Worm (Caenorhabditis elegans): ENCODE measurements around the gene swip-10.

The swip-10 gene

DNA sequence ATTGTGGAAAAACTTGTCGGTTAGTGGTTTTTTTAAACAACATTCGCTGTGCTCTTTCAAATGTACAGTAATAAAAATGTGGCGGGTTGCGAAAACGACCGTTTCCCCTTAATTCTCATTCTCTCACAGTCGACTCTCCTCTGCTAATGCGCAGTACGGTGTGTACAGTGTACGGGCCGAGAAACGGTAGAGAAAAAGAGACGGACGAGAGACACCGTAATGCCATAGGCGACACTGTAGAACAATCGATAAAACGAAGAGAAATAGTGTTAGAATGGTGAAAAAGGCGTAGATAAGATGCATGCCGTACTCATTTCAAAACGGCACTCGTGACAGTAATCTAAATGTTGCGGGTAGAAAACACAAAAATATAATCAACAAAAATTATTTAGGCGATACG lies 27.6 kb downstream of the swip-10 start:
- no peak for TF ChIP-seq lir-3 (tag; optimal IDR thresholded peaks at IDR 0.05)
- TF ChIP-seq ceh-32 (tag; optimal IDR thresholded peaks at IDR 0.05; ENCODE audit: poor library complexity), result no peak
- no peak for TF ChIP-seq spr-3 (GFP tag; optimal IDR thresholded peaks at IDR 0.05)
- TF ChIP-seq pha-4 (GFP tag; IDR thresholded peaks at IDR 0.05), result no peak
- TF ChIP-seq pha-4 (tag; optimal IDR thresholded peaks at IDR 0.05), result no peak
- no peak for TF ChIP-seq lin-39 (tag; optimal IDR thresholded peaks at IDR 0.05)
- no peak for TF ChIP-seq jun-1 (tag; optimal IDR thresholded peaks at IDR 0.05)
- peak; percentile 29 for TF ChIP-seq duxl-1 (tag; optimal IDR thresholded peaks at IDR 0.05; ENCODE audit: poor library complexity)
- no peak for TF ChIP-seq zip-11 (GFP tag; IDR thresholded peaks at IDR 0.05)
- TF ChIP-seq F26F4.8 (GFP tag; conservative IDR thresholded peaks at IDR 0.05), result no peak
- TF ChIP-seq sdz-12 (GFP tag; optimal IDR thresholded peaks at IDR 0.05), result no peak
- no peak for TF ChIP-seq fkh-10 (GFP tag; optimal IDR thresholded peaks at IDR 0.05)
- TF ChIP-seq unc-130 (GFP tag; optimal IDR thresholded peaks at IDR 0.05), result no peak
- no peak for TF ChIP-seq Y5F2A.4 (GFP tag; optimal IDR thresholded peaks at IDR 0.05)
- no peak for TF ChIP-seq F49E8.2 (tag; optimal IDR thresholded peaks at IDR 0.05; ENCODE audit: borderline replicate concordance)
- no peak for TF ChIP-seq egl-27 (tag; optimal IDR thresholded peaks at IDR 0.05)
- TF ChIP-seq R02D3.7 (tag; optimal IDR thresholded peaks at IDR 0.05), result no peak
- TF ChIP-seq ctbp-1 (GFP tag; IDR thresholded peaks at IDR 0.05), result no peak
- no peak for TF ChIP-seq lin-15B (tag; optimal IDR thresholded peaks at IDR 0.05)
- no peak for TF ChIP-seq daf-16 (GFP tag; optimal IDR thresholded peaks at IDR 0.05)
- peak; percentile 94 for TF ChIP-seq daf-16 (tag; optimal IDR thresholded peaks at IDR 0.05)
- TF ChIP-seq nhr-10 (tag; optimal IDR thresholded peaks at IDR 0.05), result no peak
- TF ChIP-seq daf-8 (GFP tag; IDR thresholded peaks at IDR 0.05), result no peak
- no peak for TF ChIP-seq spr-1 (tag; optimal IDR thresholded peaks at IDR 0.05)
- no peak for TF ChIP-seq ceh-28 (tag; optimal IDR thresholded peaks at IDR 0.05)
- TF ChIP-seq ces-1 (GFP tag; optimal IDR thresholded peaks at IDR 0.05), result no peak
- TF ChIP-seq pqm-1 (tag; optimal IDR thresholded peaks at IDR 0.05), result peak; percentile 60
- TF ChIP-seq Y75B8A.6 (GFP tag; IDR thresholded peaks at IDR 0.05), result no peak
- TF ChIP-seq hlh-11 (tag; optimal IDR thresholded peaks at IDR 0.05), result peak; percentile 68
- TF ChIP-seq php-3 (GFP tag; IDR thresholded peaks at IDR 0.05), result 0 out of 2 replicates have a peak, but pooled peaks have one; percentile 62
- TF ChIP-seq F37D6.2 (tag; optimal IDR thresholded peaks at IDR 0.05), result no peak
- TF ChIP-seq nhr-111 (GFP tag; optimal IDR thresholded peaks at IDR 0.05), result no peak
- no peak for TF ChIP-seq unc-39 (tag; optimal IDR thresholded peaks at IDR 0.05)
- 0 out of 2 replicates have a peak, but pooled peaks have one; percentile 32 for TF ChIP-seq tra-1 (GFP tag; IDR thresholded peaks at IDR 0.05)
- no peak for TF ChIP-seq ceh-44 (GFP tag; IDR thresholded peaks at IDR 0.05)
- no peak for TF ChIP-seq rbr-2 (tag; optimal IDR thresholded peaks at IDR 0.05)
- TF ChIP-seq nhr-76 (tag; optimal IDR thresholded peaks at IDR 0.05), result no peak
- no peak for TF ChIP-seq lin-38 (GFP tag; IDR thresholded peaks at IDR 0.05)
- no peak for TF ChIP-seq ZK337.2 (GFP tag; IDR thresholded peaks at IDR 0.05)
- peak; percentile 39 for TF ChIP-seq mxl-3 (GFP tag; optimal IDR thresholded peaks at IDR 0.05)
- TF ChIP-seq T26A8.4 (GFP tag; IDR thresholded peaks at IDR 0.05), result 0 out of 2 replicates have a peak, but pooled peaks have one; percentile 26
- TF ChIP-seq aha-1 (tag), result peak; percentile 91
- TF ChIP-seq ztf-11 (tag; optimal IDR thresholded peaks at IDR 0.05), result no peak
- TF ChIP-seq nhr-11 (tag; optimal IDR thresholded peaks at IDR 0.05), result no peak
- no peak for TF ChIP-seq hif-1 (tag; optimal IDR thresholded peaks at IDR 0.05)
- TF ChIP-seq hlh-30 (tag; optimal IDR thresholded peaks at IDR 0.05; ENCODE audit: insufficient read depth), result peak; percentile 81
- TF ChIP-seq ZK546.5 (tag; optimal IDR thresholded peaks at IDR 0.05), result no peak
- no peak for TF ChIP-seq saeg-2 (GFP tag; IDR thresholded peaks at IDR 0.05)
- TF ChIP-seq mdl-1 (tag; optimal IDR thresholded peaks at IDR 0.05), result peak in 1 of 2 experiments; percentile 15
- peak; percentile 39 for TF ChIP-seq mes-2 (tag; optimal IDR thresholded peaks at IDR 0.05; ENCODE audit: poor library complexity, severe bottlenecking)
- no peak for TF ChIP-seq arid-1 (GFP tag; conservative IDR thresholded peaks at IDR 0.05)
- TF ChIP-seq lin-13 (GFP tag; optimal IDR thresholded peaks at IDR 0.05), result no peak
